Worm (Caenorhabditis elegans): Measurements from ENCODE around the gene Y75B8A.28.

DNA sequence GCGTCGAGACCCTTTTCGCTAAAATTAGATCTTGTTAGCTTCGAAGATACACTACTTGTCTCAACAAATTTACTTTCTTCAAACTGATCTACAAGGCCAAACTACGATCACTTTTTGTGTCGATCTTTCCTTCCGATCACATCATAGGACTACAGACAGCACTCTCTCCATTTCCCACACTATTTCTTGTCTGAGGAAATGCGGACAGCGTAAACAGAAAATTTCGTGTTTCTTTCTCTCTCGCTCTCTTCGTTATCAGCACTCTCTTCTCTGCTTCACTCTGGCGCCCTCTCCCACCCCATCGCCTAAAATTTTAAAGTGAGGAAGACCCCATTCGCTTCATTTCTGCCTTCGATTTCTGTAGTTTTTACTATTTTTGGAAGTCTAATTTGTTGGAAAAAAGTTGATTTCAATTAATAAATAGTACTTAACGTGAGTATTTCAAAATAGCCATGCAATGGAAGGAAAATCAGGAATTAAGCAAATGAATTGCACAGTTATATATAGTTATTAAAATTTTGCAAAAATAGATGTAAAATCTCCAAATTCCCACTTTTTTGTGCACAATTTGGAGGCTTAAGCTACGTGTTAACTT lies 16.6 kb downstream of the Y75B8A.28 start:
- TF ChIP-seq nhr-11 (tag; optimal IDR thresholded peaks at IDR 0.05) = no peak
- TF ChIP-seq elt-3 (tag; optimal IDR thresholded peaks at IDR 0.05) = no peak
- TF ChIP-seq ztf-4 (tag; optimal IDR thresholded peaks at IDR 0.05) = no peak
- TF ChIP-seq nhr-12 (tag; optimal IDR thresholded peaks at IDR 0.05) = no peak
- no peak for TF ChIP-seq R02D3.7 (tag; optimal IDR thresholded peaks at IDR 0.05)
- TF ChIP-seq mdl-1 (tag; optimal IDR thresholded peaks at IDR 0.05) = no peak
- no peak for TF ChIP-seq ama-1 (optimal IDR thresholded peaks at IDR 0.05)
- no peak for TF ChIP-seq lin-39 (tag; optimal IDR thresholded peaks at IDR 0.05)
- TF ChIP-seq aly-2 (tag; optimal IDR thresholded peaks at IDR 0.05) = no peak
- peak; percentile 47 to 73 for TF ChIP-seq lsy-2 (tag; optimal IDR thresholded peaks at IDR 0.05)
- peak; percentile 53 for TF ChIP-seq snpc-4 (tag; optimal IDR thresholded peaks at IDR 0.05)
